Worm (Caenorhabditis elegans): ENCODE results near the gene ncs-7.

- TF ChIP-seq sea-2 (GFP tag; IDR thresholded peaks at IDR 0.05) (no peak), ama-1 (optimal IDR thresholded peaks at IDR 0.05) (no peak), ama-1 (GFP tag; optimal IDR thresholded peaks at IDR 0.05) (no peak), efl-1 (GFP tag; optimal IDR thresholded peaks at IDR 0.05) (no peak), snpc-4 (GFP tag; optimal IDR thresholded peaks at IDR 0.05) (no peak), snpc-4 (tag; optimal IDR thresholded peaks at IDR 0.05) (no peak), ets-4 (GFP tag; optimal IDR thresholded peaks at IDR 0.05) (no peak), hlh-26 (GFP tag; conservative IDR thresholded peaks at IDR 0.05) (no peak)
Measured at ce11 chrX:17614245-17614644, at the start of gene ncs-7.
